Worm (Caenorhabditis elegans): ENCODE measurements around the gene qui-1.

The qui-1 gene

ce11 chrIV:13548188-13548587 is 13.5 kb upstream of the qui-1 start, which contains the start of gene F52G2.3:
F52G2.3 (minus strand) TSS chrIV:13548230.
- no peak for TF ChIP-seq flt-1 (GFP tag; IDR thresholded peaks at IDR 0.05)
- no peak for TF ChIP-seq ama-1 (optimal IDR thresholded peaks at IDR 0.05)
- no peak for TF ChIP-seq tbx-37 (GFP tag; conservative IDR thresholded peaks at IDR 0.05)
- no peak for TF ChIP-seq hmg-4 (GFP tag; optimal IDR thresholded peaks at IDR 0.05)
- no peak for TF ChIP-seq F13C5.2 (tag; optimal IDR thresholded peaks at IDR 0.05)
- TF ChIP-seq ets-7 (tag; optimal IDR thresholded peaks at IDR 0.05) = no peak
- TF ChIP-seq scrt-1 (GFP tag; IDR thresholded peaks at IDR 0.05) = no peak
- TF ChIP-seq ceh-36 (tag; optimal IDR thresholded peaks at IDR 0.05) = no peak
- no peak for TF ChIP-seq B0310.2 (tag; optimal IDR thresholded peaks at IDR 0.05)
- no peak for TF ChIP-seq pes-1 (GFP tag; IDR thresholded peaks at IDR 0.05)
- TF ChIP-seq hnd-1 (tag; optimal IDR thresholded peaks at IDR 0.05) = no peak
- TF ChIP-seq ceh-13 (GFP tag; optimal IDR thresholded peaks at IDR 0.05) = no peak
- TF ChIP-seq tra-4 (tag; optimal IDR thresholded peaks at IDR 0.05) = no peak
- TF ChIP-seq sea-1 (GFP tag; conservative IDR thresholded peaks at IDR 0.05) = no peak
- TF ChIP-seq aly-1 (tag; optimal IDR thresholded peaks at IDR 0.05) = no peak
- TF ChIP-seq tbx-11 (GFP tag; IDR thresholded peaks at IDR 0.05) = no peak

DNA sequence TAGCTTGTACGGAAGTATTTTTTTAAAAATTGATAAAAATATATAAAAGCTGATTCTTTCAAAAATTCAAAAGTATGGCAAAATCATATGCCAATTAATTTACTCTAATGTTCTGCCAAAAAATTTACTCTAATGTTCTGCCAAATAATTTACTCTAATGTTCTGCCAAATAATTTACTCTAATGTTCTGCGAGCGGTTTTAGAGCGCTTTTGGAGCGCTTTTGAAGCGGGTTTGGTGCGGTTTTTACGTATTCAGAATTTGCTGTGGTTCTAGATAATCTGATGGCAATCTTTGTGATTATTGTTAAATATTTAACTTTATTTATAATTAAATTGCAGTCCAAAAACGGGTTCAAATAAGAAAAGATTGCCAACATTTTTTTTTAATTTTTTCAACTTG is 12.3 kb upstream of the qui-1 start:
- TF ChIP-seq hmg-4 (GFP tag; optimal IDR thresholded peaks at IDR 0.05) (no peak), F13C5.2 (tag; optimal IDR thresholded peaks at IDR 0.05) (peak; percentile 30), hmbx-1 (tag; optimal IDR thresholded peaks at IDR 0.05) (peak; percentile 21)

DNA sequence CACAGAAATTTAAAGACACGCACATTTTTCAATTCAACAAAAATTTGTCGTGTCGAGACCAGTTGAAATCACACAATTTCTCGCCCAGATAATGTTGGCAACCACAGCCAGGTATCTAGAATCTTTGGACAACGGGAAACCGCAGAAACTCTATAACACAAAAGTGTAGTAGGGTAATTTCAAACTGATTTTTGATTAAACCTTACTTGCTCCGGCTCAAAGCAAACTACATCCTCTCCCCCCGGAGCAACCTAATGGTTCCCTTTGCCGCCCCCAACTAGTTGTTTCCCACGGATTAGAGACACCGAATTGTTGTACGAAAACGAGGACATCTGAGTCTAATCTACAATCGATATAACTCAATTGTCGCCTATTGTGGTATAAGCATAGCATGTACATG is 7.3 kb upstream of the qui-1 start:
- no peak for TF ChIP-seq ama-1 (optimal IDR thresholded peaks at IDR 0.05)
- TF ChIP-seq ceh-36 (tag; optimal IDR thresholded peaks at IDR 0.05) = no peak
- no peak for TF ChIP-seq F13C5.2 (tag; optimal IDR thresholded peaks at IDR 0.05)
- TF ChIP-seq hnd-1 (tag; optimal IDR thresholded peaks at IDR 0.05) = no peak
- TF ChIP-seq pes-1 (GFP tag; IDR thresholded peaks at IDR 0.05) = no peak
- no peak for TF ChIP-seq tbx-11 (GFP tag; IDR thresholded peaks at IDR 0.05)
- TF ChIP-seq hmbx-1 (tag; optimal IDR thresholded peaks at IDR 0.05) = no peak
- TF ChIP-seq sea-1 (GFP tag; conservative IDR thresholded peaks at IDR 0.05) = no peak
- TF ChIP-seq tra-4 (tag; optimal IDR thresholded peaks at IDR 0.05) = no peak
- TF ChIP-seq ceh-13 (GFP tag; optimal IDR thresholded peaks at IDR 0.05) = no peak

DNA sequence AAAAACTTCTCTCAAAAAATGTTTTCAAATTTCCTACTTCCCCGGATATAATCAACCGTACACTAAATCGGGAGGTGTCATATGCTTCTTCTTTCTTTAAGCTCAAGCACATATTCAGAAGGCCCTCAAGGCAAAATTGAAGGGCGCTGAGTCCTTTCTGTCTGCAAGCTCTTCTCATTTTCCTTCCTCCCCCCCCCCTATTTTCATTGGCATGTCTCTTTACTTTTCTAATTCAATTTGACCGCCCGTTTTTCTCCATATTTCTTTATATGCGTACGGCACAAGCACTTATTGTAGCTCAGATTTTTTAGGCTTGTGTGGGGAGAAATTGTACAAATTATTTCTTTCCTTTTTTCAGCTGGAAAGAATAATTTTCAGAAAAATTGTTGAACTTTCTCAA is 6.2 kb upstream of the qui-1 start:
- no peak for TF ChIP-seq ets-7 (tag; optimal IDR thresholded peaks at IDR 0.05)

DNA sequence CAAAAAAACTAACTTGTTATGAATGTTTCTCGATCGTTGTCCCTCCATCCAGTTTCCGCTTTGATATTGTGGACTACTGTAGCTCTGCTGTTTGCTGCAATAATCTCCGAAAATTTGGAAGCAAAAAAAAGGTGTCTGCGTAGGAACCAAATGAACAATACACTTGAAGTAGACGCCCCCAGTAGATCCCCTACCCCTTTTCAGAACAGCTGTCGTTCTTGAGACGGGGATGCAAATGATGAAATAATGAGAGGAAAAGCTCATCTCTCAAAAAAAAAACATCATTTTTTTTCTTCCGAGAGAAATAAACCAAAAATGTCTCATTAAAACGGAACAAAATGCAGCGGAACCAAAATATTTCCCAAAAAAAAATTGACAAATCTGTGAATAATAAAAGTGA is 4.3 kb upstream of the qui-1 start:
- TF ChIP-seq sea-1 (GFP tag; conservative IDR thresholded peaks at IDR 0.05) = no peak
- no peak for TF ChIP-seq F13C5.2 (tag; optimal IDR thresholded peaks at IDR 0.05)
- no peak for TF ChIP-seq ama-1 (optimal IDR thresholded peaks at IDR 0.05)

ce11 chrIV:13559020-13559419 is 2.6 kb upstream of the qui-1 start:
- TF ChIP-seq ets-7 (tag; optimal IDR thresholded peaks at IDR 0.05) (no peak), scrt-1 (GFP tag; IDR thresholded peaks at IDR 0.05) (no peak), pes-1 (GFP tag; IDR thresholded peaks at IDR 0.05) (no peak), ceh-36 (tag; optimal IDR thresholded peaks at IDR 0.05) (no peak), hmg-4 (GFP tag; optimal IDR thresholded peaks at IDR 0.05) (no peak), flt-1 (GFP tag; IDR thresholded peaks at IDR 0.05) (no peak), B0310.2 (tag; optimal IDR thresholded peaks at IDR 0.05) (no peak), ceh-13 (GFP tag; optimal IDR thresholded peaks at IDR 0.05) (no peak), hnd-1 (tag; optimal IDR thresholded peaks at IDR 0.05) (no peak), tbx-37 (GFP tag; conservative IDR thresholded peaks at IDR 0.05) (no peak)

DNA sequence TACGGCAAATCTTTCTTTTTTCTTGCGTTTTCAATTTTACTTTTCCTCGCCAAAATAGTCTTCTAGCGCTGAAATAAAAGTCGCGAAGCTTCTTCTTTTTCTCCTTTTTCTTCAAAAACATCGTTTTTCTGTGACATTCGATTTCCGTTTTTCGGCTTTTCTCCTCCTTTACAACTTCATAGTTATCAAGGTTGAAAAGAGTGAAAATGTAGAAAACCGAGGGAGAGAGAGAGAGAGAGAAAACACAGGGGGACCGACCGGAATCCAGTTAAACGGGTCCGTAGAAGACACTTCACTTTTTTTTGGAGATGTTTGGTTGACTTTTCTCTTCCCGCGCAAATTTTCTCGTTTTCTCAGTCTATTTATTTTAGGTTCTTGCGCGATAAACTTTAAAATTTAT is 2.6 kb downstream of the qui-1 start:
- TF ChIP-seq tbx-37 (GFP tag; conservative IDR thresholded peaks at IDR 0.05) (no peak), aly-1 (tag; optimal IDR thresholded peaks at IDR 0.05) (no peak), pes-1 (GFP tag; IDR thresholded peaks at IDR 0.05) (no peak)

DNA sequence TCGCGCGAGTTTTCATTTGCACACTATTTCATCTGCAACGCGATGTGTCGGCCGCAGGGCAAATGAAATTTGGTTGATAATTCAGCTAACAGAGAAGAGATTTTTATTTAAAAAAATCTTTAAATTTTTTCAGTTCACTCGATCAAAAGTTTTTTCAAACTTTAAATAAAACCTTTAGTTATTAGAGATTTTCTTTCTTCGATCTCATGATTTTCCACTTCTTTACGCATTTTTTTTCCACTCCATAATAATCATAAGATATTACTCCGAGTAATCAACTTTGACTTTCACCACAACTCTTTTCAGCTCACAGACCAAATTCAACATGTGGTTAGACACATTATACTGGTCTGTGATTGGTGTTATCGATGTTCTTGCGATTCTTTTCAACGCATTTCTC is 13.1 kb downstream of the qui-1 start, which contains the start of gene srd-10:
Gene srd-10, plus strand, starts transcription at position 301 of the 400 bp plus-strand sequence.
- TF ChIP-seq tbx-11 (GFP tag; IDR thresholded peaks at IDR 0.05) (no peak), hnd-1 (tag; optimal IDR thresholded peaks at IDR 0.05) (no peak), pes-1 (GFP tag; IDR thresholded peaks at IDR 0.05) (no peak), flt-1 (GFP tag; IDR thresholded peaks at IDR 0.05) (no peak), tbx-37 (GFP tag; conservative IDR thresholded peaks at IDR 0.05) (no peak), scrt-1 (GFP tag; IDR thresholded peaks at IDR 0.05) (no peak), hmbx-1 (tag; optimal IDR thresholded peaks at IDR 0.05) (no peak), tra-4 (tag; optimal IDR thresholded peaks at IDR 0.05) (no peak), sea-1 (GFP tag; conservative IDR thresholded peaks at IDR 0.05) (no peak), ceh-13 (GFP tag; optimal IDR thresholded peaks at IDR 0.05) (no peak), ets-7 (tag; optimal IDR thresholded peaks at IDR 0.05) (no peak), B0310.2 (tag; optimal IDR thresholded peaks at IDR 0.05) (no peak), F13C5.2 (tag; optimal IDR thresholded peaks at IDR 0.05) (no peak), hmg-4 (GFP tag; optimal IDR thresholded peaks at IDR 0.05) (no peak), aly-1 (tag; optimal IDR thresholded peaks at IDR 0.05) (no peak), ceh-36 (tag; optimal IDR thresholded peaks at IDR 0.05) (no peak), ama-1 (optimal IDR thresholded peaks at IDR 0.05) (no peak)

DNA sequence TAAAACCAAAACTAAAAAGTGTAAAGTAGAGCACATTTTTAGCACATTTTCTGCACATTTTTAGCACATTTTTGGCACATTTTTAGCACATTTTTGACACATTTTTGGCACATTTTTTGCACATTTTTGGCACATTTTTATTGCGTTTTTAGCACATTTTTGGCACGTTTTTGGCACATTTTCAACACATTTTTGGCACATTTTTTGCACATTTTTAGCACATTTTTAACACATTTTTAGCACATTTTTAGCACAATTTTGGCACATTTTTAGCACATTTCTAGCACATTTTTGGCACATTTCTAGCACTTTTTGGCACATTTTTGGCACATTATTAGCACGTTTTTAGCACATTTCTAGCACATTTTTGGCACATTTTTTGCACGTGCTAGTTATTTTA is 14.0 kb downstream of the qui-1 start:
- TF ChIP-seq pes-1 (GFP tag; IDR thresholded peaks at IDR 0.05) (no peak), hmg-4 (GFP tag; optimal IDR thresholded peaks at IDR 0.05) (no peak), ceh-36 (tag; optimal IDR thresholded peaks at IDR 0.05) (no peak), ama-1 (optimal IDR thresholded peaks at IDR 0.05) (no peak), ets-7 (tag; optimal IDR thresholded peaks at IDR 0.05) (no peak), hnd-1 (tag; optimal IDR thresholded peaks at IDR 0.05) (no peak), sea-1 (GFP tag; conservative IDR thresholded peaks at IDR 0.05) (no peak), tbx-37 (GFP tag; conservative IDR thresholded peaks at IDR 0.05) (no peak), tra-4 (tag; optimal IDR thresholded peaks at IDR 0.05) (no peak), flt-1 (GFP tag; IDR thresholded peaks at IDR 0.05) (no peak), B0310.2 (tag; optimal IDR thresholded peaks at IDR 0.05) (no peak), aly-1 (tag; optimal IDR thresholded peaks at IDR 0.05) (no peak), hmbx-1 (tag; optimal IDR thresholded peaks at IDR 0.05) (no peak), tbx-11 (GFP tag; IDR thresholded peaks at IDR 0.05) (no peak), ceh-13 (GFP tag; optimal IDR thresholded peaks at IDR 0.05) (no peak), scrt-1 (GFP tag; IDR thresholded peaks at IDR 0.05) (no peak)
